Worm (Caenorhabditis elegans) whole organism, midembryonic: ENCODE data around the gene ugtp-1.

Experiments
- cog-1 ChIP-seq: sonication (generic microtip); optimal IDR thresholded peaks from 2 replicates; lab custom pipeline; 2016; ENCODE audit warnings: missing genetic modification characterization, missing compliant biosample characterization
- med-1 ChIP-seq: sonication (generic microtip); optimal IDR thresholded peaks from 2 replicates; lab custom pipeline; 2017; ENCODE audit warnings: missing genetic modification characterization, mild to moderate bottlenecking, missing compliant biosample characterization, antibody characterized with exemption, missing genetic modification reagents; ENCODE audit not compliant: insufficient read depth

DNA sequence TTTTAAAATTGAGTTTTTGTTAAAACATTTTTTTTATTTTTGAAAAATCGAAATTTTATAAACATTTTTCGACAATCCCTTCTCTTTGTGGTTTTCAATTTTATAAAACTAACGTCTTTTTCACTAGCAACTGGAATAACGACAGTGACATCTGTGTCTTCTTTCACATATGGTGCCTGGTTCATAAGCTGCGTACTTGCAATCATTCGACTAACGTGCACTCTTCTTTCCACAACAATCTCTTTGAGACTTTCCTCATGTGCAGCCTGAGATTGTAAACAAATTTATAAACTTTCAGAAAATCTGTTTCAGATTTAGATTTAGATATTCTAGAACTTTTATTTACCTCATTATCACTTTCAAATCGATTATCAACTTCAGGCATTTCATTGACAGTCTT, 14.5 kb upstream of the ugtp-1 start:
- no peak for TF ChIP-seq med-1 (GFP tag; lab: Kevin White, UChicago)
- no peak for TF ChIP-seq cog-1 (tag; lab: Kevin White, UChicago)
